Worm (Caenorhabditis elegans) whole organism, L4 larva: Measurements from ENCODE around the gene clec-125.

Experiments used
- T26A8.4 ChIP-seq: fragments of 200-800 bp; sonication (Bioruptor generic); IDR thresholded peaks from 2 replicates; pipeline ENCODE4 v1.3.6; 2022; ENCODE audit warnings: missing genetic modification characterization, missing compliant biosample characterization
- nhr-10 ChIP-seq: fragments of 150-350 bp; optimal IDR thresholded peaks from 2 replicates; lab custom pipeline; 2014; ENCODE audit warnings: missing biosample characterization, missing genetic modification characterization
- pha-4 ChIP-seq, 2 experiments: fragments of 150-350 bp in 1 of 2; fragments of 200-800 bp in 1 of 2; sonication (Bioruptor generic) in 1 of 2; IDR thresholded peaks in 1 of 2; optimal IDR thresholded peaks in 1 of 2; 2 replicates each; pipeline versions ENCODE4 v1.3.6 to Lab custom; 2014 to 2022; ENCODE audit warnings: missing genetic modification characterization in 2 of 2, missing genetic modification reagents in 2 of 2, missing biosample characterization in 1 of 2, missing compliant biosample characterization in 1 of 2
- pqm-1 ChIP-seq: sonication (generic microtip); optimal IDR thresholded peaks from 2 replicates; lab custom pipeline; 2017; ENCODE audit warnings: missing biosample characterization, missing genetic modification characterization
- unc-130 ChIP-seq: sonication (generic microtip); optimal IDR thresholded peaks from 2 replicates; lab custom pipeline; 2016; ENCODE audit warnings: missing genetic modification reagents, missing genetic modification characterization, missing compliant biosample characterization
- zag-1 ChIP-seq: fragments of 150-350 bp; optimal IDR thresholded peaks from 2 replicates; lab custom pipeline; 2014; ENCODE audit warnings: missing biosample characterization, missing genetic modification characterization

ce11 chrII:3562419-3562818 is 46.6 kb downstream of the clec-125 start, which contains the start of gene W10G11.3:
- TF ChIP-seq T26A8.4 = no peak
- no peak for TF ChIP-seq unc-130 (GFP tag; lab: Kevin White, UChicago)
- TF ChIP-seq pqm-1 (tag; lab: Kevin White, UChicago) = no peak
- no peak for TF ChIP-seq nhr-10
- TF ChIP-seq zag-1 (tag; lab: Kevin White, UChicago) = no peak
- no peak for TF ChIP-seq pha-4 (GFP tag; IDR thresholded peaks at IDR 0.05; lab: Robert Waterston, UW)
- TF ChIP-seq pha-4 (tag; optimal IDR thresholded peaks at IDR 0.05; lab: Kevin White, UChicago) = no peak
